Worm (Caenorhabditis elegans): ENCODE data around the gene dpr-1.

DNA sequence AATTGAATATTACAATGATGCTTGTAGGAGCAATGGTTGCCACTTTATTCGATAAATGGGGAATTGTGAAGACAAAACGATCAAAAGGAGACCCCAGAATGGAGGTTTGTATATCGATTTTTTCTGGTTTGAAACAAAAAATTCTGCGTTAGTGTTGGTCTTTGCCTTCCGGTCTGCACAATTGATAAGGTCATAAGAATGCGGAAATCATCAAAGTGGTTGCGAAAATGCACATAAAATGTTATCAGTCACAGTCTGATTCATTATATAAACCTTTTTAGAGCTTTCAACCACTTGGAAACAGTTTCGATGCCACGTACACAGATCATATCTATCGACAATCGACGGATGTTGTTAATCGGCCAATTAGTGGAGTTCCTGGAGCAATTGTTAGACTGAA lies 48.4 kb downstream of the dpr-1 start:
- no peak for TF ChIP-seq ceh-83 (GFP tag; optimal IDR thresholded peaks at IDR 0.05)
- no peak for TF ChIP-seq elt-3 (tag; optimal IDR thresholded peaks at IDR 0.05)
- no peak for TF ChIP-seq lin-13 (tag; optimal IDR thresholded peaks at IDR 0.05)
- no peak for TF ChIP-seq pha-4 (tag; optimal IDR thresholded peaks at IDR 0.05)
- TF ChIP-seq blmp-1 (tag; optimal IDR thresholded peaks at IDR 0.05), result no peak
- no peak for TF ChIP-seq drap-1 (GFP tag; optimal IDR thresholded peaks at IDR 0.05)
- TF ChIP-seq elt-1 (tag; optimal IDR thresholded peaks at IDR 0.05; ENCODE audit: borderline replicate concordance, insufficient read depth), result no peak
- no peak for TF ChIP-seq nhr-12 (tag; optimal IDR thresholded peaks at IDR 0.05)
- TF ChIP-seq nhr-28 (tag; optimal IDR thresholded peaks at IDR 0.05), result no peak
- no peak for TF ChIP-seq unc-62 (GFP tag; optimal IDR thresholded peaks at IDR 0.05)
